Worm (Caenorhabditis elegans): ENCODE data around the gene hmg-12.

Gene hmg-12

ce11 chrII:11925203-11925602 is 8.9 kb downstream of the hmg-12 start:
- peak in 1 of 2 experiments; percentile 12 for TF ChIP-seq unc-62 (GFP tag; optimal IDR thresholded peaks at IDR 0.05 in 1 of 2)
- no peak for TF ChIP-seq unc-62 (tag; optimal IDR thresholded peaks at IDR 0.05)
- TF ChIP-seq pha-4 (GFP tag; IDR thresholded peaks at IDR 0.05) = no peak
- TF ChIP-seq pha-4 (tag; optimal IDR thresholded peaks at IDR 0.05) = peak; percentile 27
- TF ChIP-seq hlh-30 (tag; optimal IDR thresholded peaks at IDR 0.05; ENCODE audit: insufficient read depth) = no peak
- peak; percentile 87 for TF ChIP-seq aha-1 (tag)
- no peak for TF ChIP-seq pqm-1 (tag; optimal IDR thresholded peaks at IDR 0.05)
- no peak for TF ChIP-seq nhr-25 (tag; optimal IDR thresholded peaks at IDR 0.05; ENCODE audit: borderline replicate concordance, insufficient read depth)

ce11 chrII:11926501-11926900 is 10.2 kb downstream of the hmg-12 start:
- TF ChIP-seq lsy-2 (tag; optimal IDR thresholded peaks at IDR 0.05) = peak in 1 of 2 experiments; percentile 85
- no peak for TF ChIP-seq zag-1 (tag; optimal IDR thresholded peaks at IDR 0.05)
- TF ChIP-seq nhr-25 (tag; optimal IDR thresholded peaks at IDR 0.05; ENCODE audit: borderline replicate concordance, insufficient read depth) = peak; percentile 33

DNA sequence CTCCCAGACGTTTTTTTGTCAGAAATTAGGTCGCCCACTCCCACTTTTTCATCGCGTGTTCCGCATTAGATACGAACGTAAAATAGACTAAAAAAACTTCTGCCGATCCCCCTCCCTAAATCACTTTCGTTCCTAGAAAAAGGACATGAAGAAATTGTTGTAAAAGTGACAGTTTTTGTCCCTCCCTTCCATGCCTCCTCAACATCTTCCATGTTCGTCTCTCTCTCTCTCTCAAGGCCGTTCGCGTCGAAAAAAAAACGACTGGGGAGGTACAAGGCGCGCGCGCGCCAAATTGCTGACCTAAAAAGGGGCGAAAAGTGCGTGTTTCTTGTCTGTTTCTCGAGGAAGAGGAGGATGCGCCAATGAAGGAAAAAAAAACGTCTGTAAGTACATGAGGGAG is 12.4 kb downstream of the hmg-12 start:
- peak; percentile 59 for TF ChIP-seq nhr-28 (tag; optimal IDR thresholded peaks at IDR 0.05)
- TF ChIP-seq Y48G9A.11 (GFP tag; IDR thresholded peaks at IDR 0.05) = no peak
- no peak for TF ChIP-seq tag-97 (GFP tag; IDR thresholded peaks at IDR 0.05)
- TF ChIP-seq mep-1 (tag; optimal IDR thresholded peaks at IDR 0.05) = peak; percentile 43
- peak; percentile 76 for TF ChIP-seq mxl-3 (GFP tag; optimal IDR thresholded peaks at IDR 0.05)
- peak; percentile 17 for TF ChIP-seq nhr-48 (tag; optimal IDR thresholded peaks at IDR 0.05)
- TF ChIP-seq snpc-4 (tag; optimal IDR thresholded peaks at IDR 0.05) = no peak
- peak; percentile 93 for TF ChIP-seq nhr-25 (tag; optimal IDR thresholded peaks at IDR 0.05; ENCODE audit: borderline replicate concordance, insufficient read depth)
- TF ChIP-seq unc-62 (GFP tag; optimal IDR thresholded peaks at IDR 0.05 in 1 of 2) = peak in 1 of 2 experiments; percentile 85
- TF ChIP-seq unc-62 (tag; optimal IDR thresholded peaks at IDR 0.05) = no peak
- TF ChIP-seq egl-43 (GFP tag; IDR thresholded peaks at IDR 0.05) = no peak
- TF ChIP-seq hlh-11 (tag; optimal IDR thresholded peaks at IDR 0.05) = peak; percentile 45
- TF ChIP-seq mdl-1 (tag; optimal IDR thresholded peaks at IDR 0.05) = peak in 1 of 2 experiments; percentile 41
- peak; percentile 12 for TF ChIP-seq dve-1 (tag; optimal IDR thresholded peaks at IDR 0.05; ENCODE audit: insufficient read depth)
- TF ChIP-seq set-16 (GFP tag; IDR thresholded peaks at IDR 0.05) = peak; percentile 13; the same call in 1 of the 2 replicates
- peak; percentile 42 for TF ChIP-seq hlh-30 (tag; optimal IDR thresholded peaks at IDR 0.05; ENCODE audit: insufficient read depth)
- TF ChIP-seq lsy-2 (tag; optimal IDR thresholded peaks at IDR 0.05) = peak in 1 of 2 experiments; percentile 13
- TF ChIP-seq attf-4 (tag; optimal IDR thresholded peaks at IDR 0.05) = no peak
- 0 out of 2 replicates have a peak, but pooled peaks have one; percentile 12 for TF ChIP-seq dmd-6 (GFP tag; IDR thresholded peaks at IDR 0.05)

DNA sequence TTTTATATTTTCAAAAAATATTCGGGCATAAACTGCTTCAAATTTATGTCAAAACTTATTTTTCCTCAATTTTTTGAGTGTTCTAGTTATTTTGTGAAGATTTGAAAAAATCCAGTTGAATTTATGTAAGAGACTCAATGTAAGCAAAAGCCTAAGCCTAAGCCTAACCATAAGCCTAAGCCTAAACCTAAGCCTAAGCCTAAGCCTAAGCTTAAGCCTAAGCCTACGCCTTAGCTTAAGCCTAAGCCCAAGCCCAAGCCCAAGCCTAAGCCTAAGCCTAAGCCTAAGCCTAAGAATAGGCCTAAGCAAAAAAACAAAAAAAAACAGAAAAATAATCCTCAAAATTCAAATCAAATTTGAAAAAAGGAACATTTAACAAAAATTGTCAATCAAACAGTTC is 13.8 kb downstream of the hmg-12 start:
- TF ChIP-seq egl-43 (GFP tag; IDR thresholded peaks at IDR 0.05) = no peak
- no peak for TF ChIP-seq zfp-3 (GFP tag; conservative IDR thresholded peaks at IDR 0.05)
- TF ChIP-seq zip-11 (GFP tag; IDR thresholded peaks at IDR 0.05) = no peak
- no peak for TF ChIP-seq R02D3.7 (tag; optimal IDR thresholded peaks at IDR 0.05)
- TF ChIP-seq arid-1 (GFP tag; conservative IDR thresholded peaks at IDR 0.05) = no peak

DNA sequence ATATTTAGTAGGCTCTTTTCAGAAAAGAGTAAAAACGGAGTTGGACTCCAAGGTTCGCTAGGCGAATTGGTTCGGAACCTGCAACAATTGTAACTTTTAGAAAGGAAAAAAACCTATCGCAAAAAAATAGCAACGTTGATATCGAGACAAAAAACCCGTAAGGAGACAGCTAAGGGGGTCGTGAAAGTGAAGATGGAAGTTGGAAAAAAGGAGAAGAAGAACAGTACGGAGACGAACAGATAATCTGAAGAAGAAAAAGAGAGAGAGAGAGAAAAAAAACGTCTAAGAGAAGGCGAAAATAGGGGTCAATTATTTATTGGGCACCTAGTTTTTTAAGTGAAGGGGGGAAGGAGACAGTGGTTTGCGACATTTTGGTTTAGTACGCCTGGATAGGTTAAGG is 19.0 kb downstream of the hmg-12 start, which contains the start of gene lin-29:
Gene lin-29 (minus strand): TSS at position 78 of the 400 bp plus-strand sequence.
- peak in 1 of 2 experiments; percentile 66 for TF ChIP-seq unc-62 (GFP tag; optimal IDR thresholded peaks at IDR 0.05 in 1 of 2)
- no peak for TF ChIP-seq unc-62 (tag; optimal IDR thresholded peaks at IDR 0.05)
- no peak for TF ChIP-seq hlh-30 (tag; optimal IDR thresholded peaks at IDR 0.05; ENCODE audit: insufficient read depth)

DNA sequence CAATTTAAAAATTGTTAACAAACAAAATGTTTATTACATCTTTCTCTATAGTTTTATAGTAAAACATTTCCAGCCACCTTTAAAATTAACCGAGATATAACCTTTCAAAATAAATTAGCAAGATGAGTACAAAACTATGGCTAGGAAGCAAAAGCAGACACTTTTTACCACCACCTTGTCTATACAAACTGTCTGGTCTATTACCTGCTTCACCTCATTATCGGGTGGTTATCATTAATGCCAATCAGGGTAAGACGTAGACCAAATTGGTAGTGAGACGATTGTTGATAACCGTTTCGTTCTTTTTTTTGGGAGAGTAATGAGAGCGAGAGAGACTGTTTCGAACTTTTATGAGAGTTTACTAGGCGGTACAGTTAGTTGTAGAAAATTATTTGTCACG is 20.1 kb downstream of the hmg-12 start:
- no peak for TF ChIP-seq zip-11 (GFP tag; IDR thresholded peaks at IDR 0.05)
- peak; percentile 20 for TF ChIP-seq hlh-11 (tag; optimal IDR thresholded peaks at IDR 0.05)
- TF ChIP-seq dmd-6 (GFP tag; IDR thresholded peaks at IDR 0.05) = peak; percentile 18; the same call in 1 of the 2 replicates
- no peak for TF ChIP-seq zip-2 (tag; optimal IDR thresholded peaks at IDR 0.05)
- peak; percentile 71 for TF ChIP-seq pqm-1 (tag; optimal IDR thresholded peaks at IDR 0.05)
- no peak for TF ChIP-seq lsy-2 (tag; optimal IDR thresholded peaks at IDR 0.05)
- no peak for TF ChIP-seq F26F4.8 (GFP tag; conservative IDR thresholded peaks at IDR 0.05)
- peak; percentile 6 for TF ChIP-seq nhr-28 (tag; optimal IDR thresholded peaks at IDR 0.05)
- TF ChIP-seq tra-1 (GFP tag; IDR thresholded peaks at IDR 0.05) = 0 out of 2 replicates have a peak, but pooled peaks have one; percentile 39

Data from whole organism, L4 larva.